Fruit fly (Drosophila melanogaster): ENCODE data around the gene CG42467.

Gene CG42467

dm6 chr2L:3700990-3701389, at the start of gene CG42467:
Gene CG42467 (plus strand): TSS chr2L:3701290.
- no peak for TF ChIP-seq lola (GFP tag; optimal IDR thresholded peaks at IDR 0.05)
- TF ChIP-seq Hnf4 (GFP tag; optimal IDR thresholded peaks at IDR 0.05) = no peak
- TF ChIP-seq Sp1 (GFP tag; optimal IDR thresholded peaks at IDR 0.05) = no peak
- TF ChIP-seq fru (GFP tag; optimal IDR thresholded peaks at IDR 0.05) = no peak
- no peak for TF ChIP-seq HLH106 (tag; optimal IDR thresholded peaks at IDR 0.05)
- no peak for TF ChIP-seq Abd-B (GFP tag; optimal IDR thresholded peaks at IDR 0.05)
- no peak for TF ChIP-seq CrebA (GFP tag; optimal IDR thresholded peaks at IDR 0.05; ENCODE audit: borderline replicate concordance)
- TF ChIP-seq dl (GFP tag; optimal IDR thresholded peaks at IDR 0.05; ENCODE audit: insufficient read depth in 1 of 2, partially characterized antibody in 2 of 2) = no peak
- no peak for TF ChIP-seq pan (optimal IDR thresholded peaks at IDR 0.05)
- TF ChIP-seq jim (GFP tag; optimal IDR thresholded peaks at IDR 0.05) = no peak
- no peak for TF ChIP-seq Dif (GFP tag; optimal IDR thresholded peaks at IDR 0.05; ENCODE audit: partially characterized antibody)
- no peak for TF ChIP-seq Hr83 (GFP tag; optimal IDR thresholded peaks at IDR 0.05; ENCODE audit: poor library complexity, severe bottlenecking)
- TF ChIP-seq Rel (GFP tag; optimal IDR thresholded peaks at IDR 0.05) = no peak
- no peak for TF ChIP-seq Rel (tag; optimal IDR thresholded peaks at IDR 0.05)
- TF ChIP-seq Mio (GFP tag; optimal IDR thresholded peaks at IDR 0.05) = no peak
- TF ChIP-seq CG32264 (GFP tag; optimal IDR thresholded peaks at IDR 0.05) = no peak
- no peak for TF ChIP-seq br (GFP tag; optimal IDR thresholded peaks at IDR 0.05)
- no peak for TF ChIP-seq foxo (GFP tag; optimal IDR thresholded peaks at IDR 0.05)
- TF ChIP-seq ey (GFP tag; optimal IDR thresholded peaks at IDR 0.05) = no peak
- TF ChIP-seq Dfd (GFP tag; optimal IDR thresholded peaks at IDR 0.05) = no peak
- TF ChIP-seq sage (GFP tag; optimal IDR thresholded peaks at IDR 0.05) = no peak

- TF ChIP-seq dl (GFP tag; optimal IDR thresholded peaks at IDR 0.05; ENCODE audit: insufficient read depth in 1 of 2, partially characterized antibody in 2 of 2) (no peak), dmrt93B (GFP tag; optimal IDR thresholded peaks at IDR 0.05) (no peak), lola (GFP tag; optimal IDR thresholded peaks at IDR 0.05) (no peak), foxo (GFP tag; optimal IDR thresholded peaks at IDR 0.05) (no peak), brk (GFP tag; optimal IDR thresholded peaks at IDR 0.05) (no peak), sage (GFP tag; optimal IDR thresholded peaks at IDR 0.05) (no peak), woc (GFP tag; optimal IDR thresholded peaks at IDR 0.05) (no peak), psq (GFP tag; optimal IDR thresholded peaks at IDR 0.05) (no peak), CrebA (GFP tag; optimal IDR thresholded peaks at IDR 0.05; ENCODE audit: borderline replicate concordance) (no peak), rgr (GFP tag; optimal IDR thresholded peaks at IDR 0.05) (no peak), Dif (GFP tag; optimal IDR thresholded peaks at IDR 0.05; ENCODE audit: partially characterized antibody) (no peak), Vsx2 (GFP tag; optimal IDR thresholded peaks at IDR 0.05; ENCODE audit: partially characterized antibody) (no peak)
Measured at dm6 chr2L:3654956-3655618, 46.0 kb upstream of the CG42467 start.

- peak; percentile 99 for TF ChIP-seq HLH106 (tag; optimal IDR thresholded peaks at IDR 0.05)
- TF ChIP-seq dmrt93B (GFP tag; optimal IDR thresholded peaks at IDR 0.05) = peak; percentile 97
- TF ChIP-seq CG32264 (GFP tag; optimal IDR thresholded peaks at IDR 0.05) = peak; percentile 96
- TF ChIP-seq CG9705 (GFP tag; optimal IDR thresholded peaks at IDR 0.05) = peak; percentile 99
- peak; percentile 97 for TF ChIP-seq sv (GFP tag; optimal IDR thresholded peaks at IDR 0.05)
- TF ChIP-seq Hr78 (GFP tag; optimal IDR thresholded peaks at IDR 0.05) = no peak
- TF ChIP-seq psq (GFP tag; optimal IDR thresholded peaks at IDR 0.05) = peak; percentile 98
- TF ChIP-seq Vsx2 (GFP tag; optimal IDR thresholded peaks at IDR 0.05; ENCODE audit: partially characterized antibody) = no peak
- TF ChIP-seq h (GFP tag; optimal IDR thresholded peaks at IDR 0.05) = peak; percentile 99
- peak; percentile 72 for TF ChIP-seq GATAd (GFP tag; optimal IDR thresholded peaks at IDR 0.05)
- peak; percentile 99 for TF ChIP-seq fru (GFP tag; optimal IDR thresholded peaks at IDR 0.05)
- peak; percentile 96 for TF ChIP-seq tai (GFP tag; optimal IDR thresholded peaks at IDR 0.05)
- peak; percentile 99 for TF ChIP-seq OdsH (GFP tag; optimal IDR thresholded peaks at IDR 0.05)
- TF ChIP-seq woc (GFP tag; optimal IDR thresholded peaks at IDR 0.05) = peak; percentile 99
- TF ChIP-seq lola (GFP tag; optimal IDR thresholded peaks at IDR 0.05) = no peak
- TF ChIP-seq Mio (GFP tag; optimal IDR thresholded peaks at IDR 0.05) = peak; percentile 90
- peak; percentile 96 for TF ChIP-seq brk (GFP tag; optimal IDR thresholded peaks at IDR 0.05)
- no peak for TF ChIP-seq usp (GFP tag; optimal IDR thresholded peaks at IDR 0.05)
- no peak for TF ChIP-seq dl (GFP tag; optimal IDR thresholded peaks at IDR 0.05; ENCODE audit: insufficient read depth in 1 of 2, partially characterized antibody in 2 of 2)
- peak; percentile 61 for TF ChIP-seq jim (GFP tag; optimal IDR thresholded peaks at IDR 0.05)
- no peak for TF ChIP-seq N (GFP tag; optimal IDR thresholded peaks at IDR 0.05)
- no peak for TF ChIP-seq pan (optimal IDR thresholded peaks at IDR 0.05)
- peak; percentile 99 for TF ChIP-seq Sp1 (GFP tag; optimal IDR thresholded peaks at IDR 0.05)
- peak; percentile 96 for TF ChIP-seq sage (GFP tag; optimal IDR thresholded peaks at IDR 0.05)
- peak; percentile 99 for TF ChIP-seq ey (GFP tag; optimal IDR thresholded peaks at IDR 0.05)
- no peak for TF ChIP-seq Myc (optimal IDR thresholded peaks at IDR 0.05)
- TF ChIP-seq Jra (GFP tag; optimal IDR thresholded peaks at IDR 0.05) = peak; percentile 94
- peak; percentile 96 for TF ChIP-seq CrebA (GFP tag; optimal IDR thresholded peaks at IDR 0.05; ENCODE audit: borderline replicate concordance)
- peak; percentile 99 for TF ChIP-seq br (GFP tag; optimal IDR thresholded peaks at IDR 0.05)
- TF ChIP-seq Abd-B (GFP tag; optimal IDR thresholded peaks at IDR 0.05) = no peak
- TF ChIP-seq Hr83 (GFP tag; optimal IDR thresholded peaks at IDR 0.05; ENCODE audit: poor library complexity, severe bottlenecking) = peak; percentile 80
- peak; percentile 97 to 99 for TF ChIP-seq foxo (GFP tag; optimal IDR thresholded peaks at IDR 0.05)
- TF ChIP-seq Rel (GFP tag; optimal IDR thresholded peaks at IDR 0.05) = peak; percentile 93
- TF ChIP-seq Rel (tag; optimal IDR thresholded peaks at IDR 0.05) = peak; percentile 95
- peak; percentile 91 for TF ChIP-seq dsf (GFP tag; optimal IDR thresholded peaks at IDR 0.05; ENCODE audit: borderline replicate concordance)
- no peak for TF ChIP-seq Dif (GFP tag; optimal IDR thresholded peaks at IDR 0.05; ENCODE audit: partially characterized antibody)
- TF ChIP-seq Hnf4 (GFP tag; optimal IDR thresholded peaks at IDR 0.05) = peak; percentile 99
- TF ChIP-seq rgr (GFP tag; optimal IDR thresholded peaks at IDR 0.05) = peak; percentile 99
Measured at dm6 chr2L:3655698-3656105, 45.4 kb upstream of the CG42467 start.

All from whole organism, wandering third instar larva.